Worm (Caenorhabditis elegans) whole organism, young adult: ENCODE data around the gene sprp-4.
A peak's percentile ranks its signal among the peaks of the same experiment; 100 is the strongest.

Source experiments
- B0336.3 ChIP-seq: fragments of 200-800 bp; sonication (Bioruptor generic); IDR thresholded peaks from 2 replicates; pipeline ENCODE4 v1.3.6; 2022; ENCODE audit warnings: missing genetic modification characterization, missing compliant biosample characterization
- C17E4.6 ChIP-seq: fragments of 200-800 bp; sonication (Bioruptor generic); IDR thresholded peaks from 2 replicates; pipeline ENCODE4 v1.3.6; 2022; ENCODE audit warnings: missing genetic modification reagents, missing genetic modification characterization, missing compliant biosample characterization
- F22D6.2 ChIP-seq: sonication (generic microtip); optimal IDR thresholded peaks from 2 replicates; lab custom pipeline; 2016; ENCODE audit warnings: mild to moderate bottlenecking, missing genetic modification characterization, missing compliant biosample characterization
- F49E8.2 ChIP-seq: sonication (generic microtip); optimal IDR thresholded peaks from 3 replicates; lab custom pipeline; 2017; ENCODE audit warnings: missing genetic modification characterization, mild to moderate bottlenecking, missing compliant biosample characterization, antibody characterized with exemption, moderate library complexity; ENCODE audit not compliant: insufficient read depth
- K11D2.4 ChIP-seq: fragments of 200-800 bp; sonication (Bioruptor generic); IDR thresholded peaks from 2 replicates; pipeline ENCODE4 v1.3.6; 2022; ENCODE audit warnings: missing genetic modification reagents, missing genetic modification characterization, missing compliant biosample characterization
- T07F8.4 ChIP-seq: sonication (generic microtip); optimal IDR thresholded peaks from 2 replicates; lab custom pipeline; 2016; ENCODE audit warnings: mild to moderate bottlenecking, missing genetic modification characterization, moderate library complexity, missing compliant biosample characterization
- Y56A3A.18 ChIP-seq: fragments of 200-800 bp; sonication (Bioruptor generic); IDR thresholded peaks from 2 replicates; pipeline ENCODE4 v1.3.6; 2022; ENCODE audit warnings: missing genetic modification reagents, missing genetic modification characterization, missing compliant biosample characterization
- akir-1 ChIP-seq: fragments of 200-800 bp; sonication (Bioruptor generic); optimal IDR thresholded peaks from 2 replicates; lab custom pipeline; 2018; ENCODE audit warnings: mild to moderate bottlenecking, missing genetic modification characterization, moderate library complexity, missing compliant biosample characterization
- aptf-2 ChIP-seq: fragments of 200-800 bp; sonication (Bioruptor generic); conservative IDR thresholded peaks from 2 replicates; pipeline ENCODE4 v1.3.6; 2022; ENCODE audit warnings: missing genetic modification reagents, missing genetic modification characterization, missing compliant biosample characterization
- atf-7 ChIP-seq: sonication (generic microtip); optimal IDR thresholded peaks from 2 replicates; lab custom pipeline; 2017; ENCODE audit warnings: mild to moderate bottlenecking, missing genetic modification characterization, missing compliant biosample characterization
- attf-3 ChIP-seq: fragments of 200-800 bp; sonication (Bioruptor generic); conservative IDR thresholded peaks from 2 replicates; pipeline ENCODE4 v1.3.6; 2022; ENCODE audit warnings: missing genetic modification reagents, missing genetic modification characterization, missing compliant biosample characterization
- bed-2 ChIP-seq: fragments of 200-800 bp; sonication (Bioruptor generic); IDR thresholded peaks from 2 replicates; pipeline ENCODE4 v1.3.6; 2022; ENCODE audit warnings: missing genetic modification reagents, missing genetic modification characterization, missing compliant biosample characterization
- cebp-2 ChIP-seq: fragments of 200-800 bp; sonication (Bioruptor generic); IDR thresholded peaks from 2 replicates; pipeline ENCODE4 v1.3.6; 2022; ENCODE audit warnings: missing genetic modification characterization, missing compliant biosample characterization
- ceh-27 ChIP-seq: fragments of 200-800 bp; sonication (Bioruptor generic); optimal IDR thresholded peaks from 2 replicates; lab custom pipeline; 2018; ENCODE audit warnings: mild to moderate bottlenecking, missing genetic modification characterization, moderate library complexity, missing compliant biosample characterization
- ceh-79 ChIP-seq: sonication (generic microtip); optimal IDR thresholded peaks from 2 replicates; lab custom pipeline; 2017; ENCODE audit warnings: mild to moderate bottlenecking, missing genetic modification characterization, missing compliant biosample characterization
- die-1 ChIP-seq: sonication (generic microtip); optimal IDR thresholded peaks from 2 replicates; lab custom pipeline; 2016; ENCODE audit warnings: missing genotype, mild to moderate bottlenecking, missing genetic modification characterization, missing compliant biosample characterization
- dox-1 ChIP-seq: fragments of 200-800 bp; sonication (Bioruptor generic); IDR thresholded peaks from 2 replicates; pipeline ENCODE4 v1.3.6; 2022; ENCODE audit warnings: missing genetic modification reagents, missing genetic modification characterization, missing compliant biosample characterization
- dpff-1 ChIP-seq: sonication (generic microtip); optimal IDR thresholded peaks from 2 replicates; lab custom pipeline; 2017; ENCODE audit warnings: mild to moderate bottlenecking, missing genetic modification characterization, missing compliant biosample characterization
- dpl-1 ChIP-seq: fragments of 150-350 bp; optimal IDR thresholded peaks from 2 replicates; lab custom pipeline; 2014; ENCODE audit warnings: missing biosample characterization, missing genetic modification reagents, missing genetic modification characterization
- egl-18 ChIP-seq: fragments of 200-800 bp; sonication (Bioruptor generic); IDR thresholded peaks from 2 replicates; pipeline ENCODE4 v1.3.6; 2022; ENCODE audit warnings: missing genetic modification reagents, missing genetic modification characterization, missing compliant biosample characterization
- egrh-3 ChIP-seq: fragments of 200-800 bp; sonication (Bioruptor generic); IDR thresholded peaks from 2 replicates; pipeline ENCODE4 v1.3.6; 2022; ENCODE audit warnings: missing genetic modification reagents, missing genetic modification characterization, missing compliant biosample characterization
- fkh-3 ChIP-seq: sonication (generic microtip); optimal IDR thresholded peaks from 2 replicates; lab custom pipeline; 2016; ENCODE audit warnings: mild to moderate bottlenecking, missing genetic modification characterization, missing compliant biosample characterization
- hmg-1.2 ChIP-seq: fragments of 200-800 bp; sonication (Bioruptor generic); IDR thresholded peaks from 2 replicates; pipeline ENCODE4 v1.3.6; 2022; ENCODE audit warnings: missing genetic modification reagents, missing genetic modification characterization, missing compliant biosample characterization
- let-607 ChIP-seq, 2 experiments: fragments of 200-800 bp in 1 of 2; sonication (Bioruptor generic) in 1 of 2; sonication (generic microtip) in 1 of 2; optimal IDR thresholded peaks; 2 replicates each; lab custom pipeline; 2016 to 2018; ENCODE audit warnings: mild to moderate bottlenecking in 2 of 2, missing compliant biosample characterization in 2 of 2, missing genetic modification characterization in 2 of 2, moderate library complexity in 2 of 2, missing genotype in 1 of 2
- lin-54 ChIP-seq: fragments of 200-800 bp; sonication (Bioruptor generic); optimal IDR thresholded peaks from 2 replicates; lab custom pipeline; 2018; ENCODE audit warnings: mild to moderate bottlenecking, missing genetic modification characterization, missing compliant biosample characterization
- lsy-27 ChIP-seq: sonication (generic microtip); optimal IDR thresholded peaks from 2 replicates; lab custom pipeline; 2017; ENCODE audit warnings: missing genetic modification characterization, mild to moderate bottlenecking, missing compliant biosample characterization, antibody characterized with exemption, missing genotype, borderline replicate concordance; ENCODE audit not compliant: insufficient read depth
- madf-3 ChIP-seq: fragments of 200-800 bp; sonication (Bioruptor generic); IDR thresholded peaks from 2 replicates; pipeline ENCODE4 v1.3.6; 2022; ENCODE audit warnings: missing genetic modification reagents, missing genetic modification characterization, missing compliant biosample characterization
- madf-6 ChIP-seq: fragments of 200-800 bp; sonication (Bioruptor generic); IDR thresholded peaks from 2 replicates; pipeline ENCODE4 v1.3.6; 2022; ENCODE audit warnings: missing genetic modification reagents, missing genetic modification characterization, missing compliant biosample characterization
- mes-4 ChIP-seq: sonication (generic microtip); optimal IDR thresholded peaks from 2 replicates; lab custom pipeline; 2016; ENCODE audit warnings: missing genotype, missing genetic modification characterization, missing compliant biosample characterization
- mxl-1 ChIP-seq: sonication (generic microtip); optimal IDR thresholded peaks from 2 replicates; lab custom pipeline; 2016; ENCODE audit warnings: missing genetic modification characterization, missing compliant biosample characterization
- nfya-2 ChIP-seq: fragments of 200-800 bp; sonication (Bioruptor generic); IDR thresholded peaks from 2 replicates; pipeline ENCODE4 v1.3.6; 2022; ENCODE audit warnings: missing genetic modification reagents, missing genetic modification characterization, missing compliant biosample characterization
- nhr-27 ChIP-seq: fragments of 200-800 bp; sonication (Bioruptor generic); optimal IDR thresholded peaks from 2 replicates; lab custom pipeline; 2018; ENCODE audit warnings: mild to moderate bottlenecking, missing genetic modification characterization, moderate library complexity, missing compliant biosample characterization
- pha-4 ChIP-seq: fragments of 150-350 bp; sonication (generic microtip); optimal IDR thresholded peaks from 2 replicates; lab custom pipeline; 2014; ENCODE audit warnings: missing biosample characterization, missing genetic modification reagents, missing genetic modification characterization
- repo-1 ChIP-seq: sonication (generic microtip); optimal IDR thresholded peaks from 2 replicates; lab custom pipeline; 2017; ENCODE audit warnings: mild to moderate bottlenecking, missing genetic modification characterization, missing compliant biosample characterization
- sdz-38 ChIP-seq: sonication (generic microtip); optimal IDR thresholded peaks from 2 replicates; lab custom pipeline; 2016; ENCODE audit warnings: missing genotype, missing genetic modification characterization, missing compliant biosample characterization
- sea-2 ChIP-seq: fragments of 200-800 bp; sonication (Bioruptor generic); IDR thresholded peaks from 2 replicates; pipeline ENCODE4 v1.3.6; 2022; ENCODE audit warnings: missing genetic modification characterization, missing compliant biosample characterization
- snpc-4 ChIP-seq, 5 experiments: fragments of 150-350 bp in 1 of 5; sonication (generic microtip) in 4 of 5; optimal IDR thresholded peaks; 2 replicates each; lab custom pipeline; 2014 to 2018; ENCODE audit warnings: missing genetic modification characterization in 5 of 5, missing biosample characterization in 3 of 5, antibody characterized with exemption in 2 of 5, mild to moderate bottlenecking in 2 of 5, missing compliant biosample characterization in 2 of 5, missing genotype in 2 of 5, moderate library complexity in 2 of 5, missing genetic modification reagents in 1 of 5
- tlf-1 ChIP-seq: fragments of 200-800 bp; sonication (Bioruptor generic); optimal IDR thresholded peaks from 2 replicates; lab custom pipeline; 2018; ENCODE audit warnings: mild to moderate bottlenecking, missing genetic modification characterization, missing compliant biosample characterization
- unc-130 ChIP-seq: sonication (generic microtip); optimal IDR thresholded peaks from 2 replicates; lab custom pipeline; 2016; ENCODE audit warnings: missing genetic modification reagents, missing genetic modification characterization, missing compliant biosample characterization
- unc-62 ChIP-seq: fragments of 150-350 bp; optimal IDR thresholded peaks from 2 replicates; lab custom pipeline; 2014; ENCODE audit warnings: missing biosample characterization, missing genetic modification reagents, missing genetic modification characterization
- xnd-1 ChIP-seq: sonication (generic microtip); optimal IDR thresholded peaks from 2 replicates; lab custom pipeline; 2016; ENCODE audit warnings: missing genotype, missing genetic modification reagents, missing genetic modification characterization, missing compliant biosample characterization
- zfh-2 ChIP-seq: fragments of 200-800 bp; sonication (Bioruptor generic); conservative IDR thresholded peaks from 2 replicates; pipeline ENCODE4 v1.3.6; 2022; ENCODE audit warnings: missing genetic modification reagents, missing genetic modification characterization, missing compliant biosample characterization
- zim-3 ChIP-seq: sonication (generic microtip); optimal IDR thresholded peaks from 2 replicates; lab custom pipeline; 2017; ENCODE audit warnings: mild to moderate bottlenecking, missing genetic modification characterization, moderate library complexity, missing compliant biosample characterization

sprp-4 gene

ce11 chrX:8806070-8806799 lies 47.2 kb downstream of the sprp-4 start, which contains the start of gene R04E5.8 (continued):
- TF ChIP-seq T07F8.4, result no peak
- no peak for TF ChIP-seq lsy-27 (tag; lab: Kevin White, UChicago)
- TF ChIP-seq, all 124 proteins: peak for 18

- no peak for TF ChIP-seq F22D6.2 (tag; lab: Kevin White, UChicago)
- no peak for TF ChIP-seq atf-7 (tag; lab: Kevin White, UChicago)
- TF ChIP-seq zfh-2 (GFP tag; lab: Robert Waterston, UW), result peak; percentile 95
- TF ChIP-seq dox-1 (GFP tag; lab: Robert Waterston, UW), result no peak
- no peak for TF ChIP-seq let-607 (tag; optimal IDR thresholded peaks at IDR 0.05; lab: Kevin White, UChicago)
- no peak for TF ChIP-seq lsy-27 (tag; lab: Kevin White, UChicago)
- TF ChIP-seq C17E4.6 (GFP tag; lab: Robert Waterston, UW), result no peak
- no peak for TF ChIP-seq nhr-27
- TF ChIP-seq egrh-3 (GFP tag; lab: Robert Waterston, UW), result peak; percentile 95
- TF ChIP-seq hmg-1.2 (GFP tag; lab: Robert Waterston, UW), result 0 out of 2 replicates have a peak, but pooled peaks have one; percentile 16
- no peak for TF ChIP-seq sdz-38
- TF ChIP-seq dpl-1 (GFP tag; lab: Kevin White, UChicago), result no peak
- no peak for TF ChIP-seq lin-54 (GFP tag; lab: Kevin White, UChicago)
- no peak for TF ChIP-seq snpc-4 (GFP tag; optimal IDR thresholded peaks at IDR 0.05; lab: Kevin White, UChicago)
- TF ChIP-seq snpc-4 (tag; optimal IDR thresholded peaks at IDR 0.05; lab: Kevin White, UChicago), result no peak
- no peak for TF ChIP-seq pha-4 (tag; lab: Kevin White, UChicago)
Measured at ce11 chrX:8805475-8805874, 47.9 kb downstream of the sprp-4 start.

ce11 chrX:8800983-8801382 lies 52.4 kb downstream of the sprp-4 start:
- TF ChIP-seq tlf-1 (GFP tag; lab: Kevin White, UChicago) (no peak), die-1 (tag; lab: Kevin White, UChicago) (no peak), cebp-2 (GFP tag; lab: Robert Waterston, UW) (no peak), aptf-2 (no peak), egl-18 (no peak), ceh-27 (GFP tag; lab: Kevin White, UChicago) (peak; percentile 18), attf-3 (GFP tag; lab: Robert Waterston, UW) (no peak), nfya-2 (GFP tag; lab: Robert Waterston, UW) (no peak), snpc-4 (GFP tag; optimal IDR thresholded peaks at IDR 0.05; lab: Kevin White, UChicago) (no peak), snpc-4 (tag; optimal IDR thresholded peaks at IDR 0.05; lab: Kevin White, UChicago) (no peak), xnd-1 (tag; lab: Kevin White, UChicago) (no peak), repo-1 (tag; lab: Kevin White, UChicago) (no peak), dpff-1 (tag; lab: Kevin White, UChicago) (no peak), bed-2 (GFP tag; lab: Robert Waterston, UW) (no peak), fkh-3 (tag; lab: Kevin White, UChicago) (no peak), Y56A3A.18 (no peak), mxl-1 (tag; lab: Kevin White, UChicago) (no peak), sea-2 (GFP tag; lab: Robert Waterston, UW) (no peak), B0336.3 (GFP tag; lab: Robert Waterston, UW) (no peak), dox-1 (GFP tag; lab: Robert Waterston, UW) (0 out of 2 replicates have a peak, but pooled peaks have one; percentile 9), zim-3 (tag; lab: Kevin White, UChicago) (no peak), mes-4 (no peak), unc-130 (GFP tag; lab: Kevin White, UChicago) (no peak), dpl-1 (GFP tag; lab: Kevin White, UChicago) (no peak), K11D2.4 (GFP tag; lab: Robert Waterston, UW) (0 out of 2 replicates have a peak, but pooled peaks have one; percentile 17), ceh-79 (tag; lab: Kevin White, UChicago) (no peak), F49E8.2 (tag; lab: Kevin White, UChicago) (no peak), unc-62 (GFP tag; lab: Kevin White, UChicago) (no peak), madf-3 (GFP tag; lab: Robert Waterston, UW) (0 out of 2 replicates have a peak, but pooled peaks have one; percentile 66), madf-6 (GFP tag; lab: Robert Waterston, UW) (no peak), akir-1 (GFP tag; lab: Kevin White, UChicago) (no peak), sdz-38 (no peak)
